Fruit fly (Drosophila melanogaster) whole organism, embryonic: ENCODE data around the gene Ptp36E.

Experiments
- Aef1 ChIP-seq: fragments of 200-800 bp; sonication (Bioruptor generic); IDR thresholded peaks from 3 replicates; pipeline ENCODE4 v1.3.6; 2022; ENCODE audit warnings: missing biosample characterization, missing genetic modification characterization
- Atf3 ChIP-seq: fragments of 200-800 bp; sonication (Bioruptor generic); optimal IDR thresholded peaks from 3 replicates; lab custom pipeline; 2016; ENCODE audit warnings: missing biosample characterization, missing genetic modification characterization
- B-H2 ChIP-seq: fragments of 200-800 bp; sonication (Bioruptor generic); optimal IDR thresholded peaks from 2 replicates; lab custom pipeline; 2018; ENCODE audit warnings: missing biosample characterization, mild to moderate bottlenecking, missing genetic modification characterization
- Bdp1 ChIP-seq: fragments of 200-800 bp; sonication (Bioruptor generic); optimal IDR thresholded peaks from 3 replicates; lab custom pipeline; 2016; ENCODE audit warnings: missing biosample characterization, missing genetic modification characterization
- BtbVII ChIP-seq: fragments of 200-800 bp; sonication (Bioruptor generic); optimal IDR thresholded peaks from 3 replicates; lab custom pipeline; 2017; ENCODE audit warnings: missing biosample characterization, mild to moderate bottlenecking, missing genetic modification characterization
- CG12942 ChIP-seq: fragments of 200-800 bp; sonication (Bioruptor generic); optimal IDR thresholded peaks from 3 replicates; lab custom pipeline; 2016; ENCODE audit warnings: missing biosample characterization, missing genetic modification characterization
- CG14050 ChIP-seq: fragments of 200-800 bp; sonication (Bioruptor generic); IDR thresholded peaks from 3 replicates; pipeline ENCODE4 v1.3.6; 2022; ENCODE audit warnings: missing biosample characterization, missing genetic modification characterization
- CG14667 ChIP-seq: fragments of 200-800 bp; sonication (Bioruptor generic); IDR thresholded peaks from 2 replicates; pipeline ENCODE4 v1.3.6; 2022; ENCODE audit warnings: missing biosample characterization, missing genetic modification characterization
- CG1603 ChIP-seq: fragments of 200-800 bp; sonication (Bioruptor generic); optimal IDR thresholded peaks from 2 replicates; lab custom pipeline; 2019; ENCODE audit warnings: missing biosample characterization, mild to moderate bottlenecking, missing genetic modification characterization, moderate library complexity
- CG17186 ChIP-seq: fragments of 200-800 bp; sonication (Bioruptor generic); optimal IDR thresholded peaks from 3 replicates; lab custom pipeline; 2017; ENCODE audit warnings: missing biosample characterization, missing genetic modification reagents, missing genetic modification characterization
- CG17361 ChIP-seq: fragments of 200-800 bp; sonication (Bioruptor generic); IDR thresholded peaks from 3 replicates; pipeline ENCODE4 v1.3.6; 2022; ENCODE audit warnings: missing biosample characterization, missing genetic modification characterization
- CG30403 ChIP-seq: fragments of 200-800 bp; sonication (Bioruptor generic); optimal IDR thresholded peaks from 3 replicates; lab custom pipeline; 2016; ENCODE audit warnings: missing biosample characterization, missing genetic modification characterization
- CG33213 ChIP-seq: fragments of 200-800 bp; sonication (Bioruptor generic); optimal IDR thresholded peaks from 3 replicates; lab custom pipeline; 2016; ENCODE audit warnings: missing biosample characterization, missing genetic modification characterization
- CG34422 ChIP-seq: fragments of 200-800 bp; sonication (Bioruptor generic); IDR thresholded peaks from 3 replicates; pipeline ENCODE4 v1.3.6; 2022; ENCODE audit warnings: missing biosample characterization, missing genetic modification characterization
- CG3995 ChIP-seq: fragments of 200-800 bp; sonication (Bioruptor generic); optimal IDR thresholded peaks from 3 replicates; lab custom pipeline; 2016; ENCODE audit warnings: missing biosample characterization, missing genetic modification characterization
- CG4328 ChIP-seq: fragments of 200-800 bp; sonication (Bioruptor generic); optimal IDR thresholded peaks from 3 replicates; lab custom pipeline; 2017; ENCODE audit warnings: missing biosample characterization, missing genetic modification reagents, missing genetic modification characterization
- CG4360 ChIP-seq: fragments of 200-800 bp; sonication (Bioruptor generic); IDR thresholded peaks from 2 replicates; pipeline ENCODE4 v1.3.6; 2022; ENCODE audit warnings: missing biosample characterization, missing genetic modification characterization
- CG4404 ChIP-seq: fragments of 200-800 bp; sonication (Bioruptor generic); IDR thresholded peaks from 2 replicates; pipeline ENCODE4 v1.3.6; 2022; ENCODE audit warnings: missing biosample characterization, missing genetic modification characterization
- CG5180 ChIP-seq: fragments of 200-800 bp; sonication (Bioruptor generic); optimal IDR thresholded peaks from 3 replicates; lab custom pipeline; 2017; ENCODE audit warnings: missing biosample characterization, missing genetic modification characterization, mild to moderate bottlenecking, moderate library complexity, missing genetic modification reagents
- CG6175 ChIP-seq: fragments of 200-800 bp; sonication (Bioruptor generic); IDR thresholded peaks from 3 replicates; pipeline ENCODE4 v1.3.6; 2022; ENCODE audit warnings: missing biosample characterization, missing genetic modification characterization
- CG7372 ChIP-seq: fragments of 200-800 bp; sonication (Bioruptor generic); IDR thresholded peaks from 2 replicates; pipeline ENCODE4 v1.3.6; 2022; ENCODE audit warnings: missing biosample characterization, missing genetic modification characterization
- CG9727 ChIP-seq: fragments of 200-800 bp; sonication (Bioruptor generic); optimal IDR thresholded peaks from 3 replicates; lab custom pipeline; 2017; ENCODE audit warnings: missing biosample characterization, mild to moderate bottlenecking, missing genetic modification characterization
- CG9932 ChIP-seq: fragments of 200-800 bp; sonication (Bioruptor generic); IDR thresholded peaks from 2 replicates; pipeline ENCODE4 v1.3.6; 2022; ENCODE audit warnings: missing biosample characterization, missing genetic modification characterization
- CrebB ChIP-seq: fragments of 200-800 bp; sonication (Bioruptor generic); optimal IDR thresholded peaks from 3 replicates; lab custom pipeline; 2018; ENCODE audit warnings: missing biosample characterization, mild to moderate bottlenecking, missing genetic modification characterization
- Dll ChIP-seq: fragments of 200-800 bp; sonication (Bioruptor generic); IDR thresholded peaks from 4 replicates; pipeline ENCODE4 v1.3.6; 2022; ENCODE audit warnings: missing biosample characterization, missing genetic modification characterization; ENCODE audit not compliant: partially characterized antibody
- Dp ChIP-seq: fragments of 200-800 bp; sonication (Bioruptor generic); optimal IDR thresholded peaks from 2 replicates; lab custom pipeline; 2018; ENCODE audit warnings: missing biosample characterization, mild to moderate bottlenecking, missing genetic modification characterization, moderate library complexity
- E2f1 ChIP-seq: fragments of 200-800 bp; sonication (Bioruptor generic); IDR thresholded peaks from 2 replicates; pipeline ENCODE4 v1.3.6; 2022; ENCODE audit warnings: missing biosample characterization, missing genetic modification characterization
- Hsf ChIP-seq: fragments of 200-800 bp; sonication (Bioruptor generic); optimal IDR thresholded peaks from 3 replicates; lab custom pipeline; 2016; ENCODE audit warnings: missing biosample characterization, missing genetic modification characterization
- MESR4 ChIP-seq: fragments of 200-800 bp; sonication (Bioruptor generic); optimal IDR thresholded peaks from 2 replicates; lab custom pipeline; 2018; ENCODE audit warnings: missing biosample characterization, mild to moderate bottlenecking, missing genetic modification characterization, moderate library complexity
- NK7.1 ChIP-seq: fragments of 200-800 bp; sonication (Bioruptor generic); optimal IDR thresholded peaks from 3 replicates; lab custom pipeline; 2016; ENCODE audit warnings: missing biosample characterization, missing genetic modification characterization
- NfI ChIP-seq: fragments of 200-800 bp; sonication (Bioruptor generic); optimal IDR thresholded peaks from 3 replicates; lab custom pipeline; 2018; ENCODE audit warnings: missing biosample characterization, mild to moderate bottlenecking, missing genetic modification characterization, moderate library complexity
- Oaz ChIP-seq: fragments of 200-800 bp; sonication (Bioruptor generic); IDR thresholded peaks from 2 replicates; pipeline ENCODE4 v1.3.6; 2022; ENCODE audit warnings: missing biosample characterization, missing genetic modification characterization
- Ptx1 ChIP-seq: fragments of 200-800 bp; sonication (Bioruptor generic); IDR thresholded peaks from 2 replicates; pipeline ENCODE4 v1.3.6; 2022; ENCODE audit warnings: missing biosample characterization, missing genetic modification characterization
- TFAM ChIP-seq: fragments of 200-800 bp; sonication (Bioruptor generic); optimal IDR thresholded peaks from 2 replicates; lab custom pipeline; 2017; ENCODE audit warnings: missing biosample characterization, missing genetic modification characterization, inconsistent platforms
- Vsx1 ChIP-seq: fragments of 200-800 bp; sonication (Bioruptor generic); optimal IDR thresholded peaks from 2 replicates; lab custom pipeline; 2017; ENCODE audit warnings: missing biosample characterization, mild to moderate bottlenecking, missing genetic modification characterization, missing genetic modification reagents
- Xbp1 ChIP-seq: fragments of 200-800 bp; sonication (Bioruptor generic); optimal IDR thresholded peaks from 3 replicates; lab custom pipeline; 2016; ENCODE audit warnings: missing biosample characterization, mild to moderate bottlenecking, missing genetic modification characterization
- Xrp1 ChIP-seq: fragments of 200-800 bp; sonication (Bioruptor generic); IDR thresholded peaks from 2 replicates; pipeline ENCODE4 v1.3.6; 2022; ENCODE audit warnings: missing biosample characterization, missing genetic modification characterization
- al ChIP-seq: fragments of 200-800 bp; sonication (Bioruptor generic); IDR thresholded peaks from 2 replicates; pipeline ENCODE4 v1.3.6; 2022; ENCODE audit warnings: missing biosample characterization, missing genetic modification characterization
- fu2 ChIP-seq: fragments of 200-800 bp; sonication (Bioruptor generic); optimal IDR thresholded peaks from 2 replicates; lab custom pipeline; 2016; ENCODE audit warnings: missing biosample characterization, missing genetic modification characterization
- ham ChIP-seq: fragments of 200-800 bp; sonication (Bioruptor generic); IDR thresholded peaks from 2 replicates; pipeline ENCODE4 v1.3.6; 2022; ENCODE audit warnings: missing biosample characterization, missing genetic modification characterization
- hbn ChIP-seq: fragments of 200-800 bp; sonication (Bioruptor generic); IDR thresholded peaks from 2 replicates; pipeline ENCODE4 v1.3.6; 2022; ENCODE audit warnings: missing biosample characterization, missing genetic modification characterization; ENCODE audit not compliant: partially characterized antibody
- ind ChIP-seq: fragments of 200-800 bp; sonication (Bioruptor generic); optimal IDR thresholded peaks from 3 replicates; lab custom pipeline; 2016; ENCODE audit warnings: missing biosample characterization, missing genetic modification characterization
- kay ChIP-seq: fragments of 200-800 bp; sonication (Bioruptor generic); optimal IDR thresholded peaks from 2 replicates; lab custom pipeline; 2016; ENCODE audit warnings: missing biosample characterization, missing genetic modification characterization
- lab ChIP-seq: fragments of 200-800 bp; sonication (Bioruptor generic); optimal IDR thresholded peaks from 3 replicates; lab custom pipeline; 2017; ENCODE audit warnings: missing biosample characterization, missing genetic modification characterization, mild to moderate bottlenecking, moderate library complexity, missing genetic modification reagents
- nerfin-2 ChIP-seq: fragments of 200-800 bp; sonication (Bioruptor generic); IDR thresholded peaks from 2 replicates; pipeline ENCODE4 v1.3.6; 2022; ENCODE audit warnings: missing biosample characterization, missing genetic modification characterization; ENCODE audit not compliant: partially characterized antibody
- onecut ChIP-seq: fragments of 200-800 bp; sonication (Bioruptor generic); IDR thresholded peaks from 2 replicates; pipeline ENCODE4 v1.3.6; 2022; ENCODE audit warnings: missing biosample characterization, missing genetic modification characterization
- tin ChIP-seq: fragments of 200-800 bp; sonication (Bioruptor generic); optimal IDR thresholded peaks from 3 replicates; lab custom pipeline; 2016; ENCODE audit warnings: missing biosample characterization, missing genetic modification characterization
- tll ChIP-seq, 2 experiments: fragments of 200-800 bp in 1 of 2; fragments of >200 bp in 1 of 2; sonication (Bioruptor generic) in 1 of 2; optimal IDR thresholded peaks; 2 replicates each; lab custom pipeline; 2017 to 2019; ENCODE audit warnings: missing biosample characterization in 2 of 2, missing genetic modification characterization in 2 of 2, mild to moderate bottlenecking in 1 of 2, moderate library complexity in 1 of 2
- unpg ChIP-seq: fragments of 200-800 bp; sonication (Bioruptor generic); optimal IDR thresholded peaks from 3 replicates; lab custom pipeline; 2018; ENCODE audit warnings: missing biosample characterization, mild to moderate bottlenecking, missing genetic modification characterization, moderate library complexity
- wor ChIP-seq: fragments of 200-800 bp; sonication (Bioruptor generic); IDR thresholded peaks from 2 replicates; pipeline ENCODE4 v1.3.6; 2022; ENCODE audit warnings: missing biosample characterization, missing genetic modification characterization
- yki ChIP-seq: fragments of >200 bp; optimal IDR thresholded peaks from 3 replicates; lab custom pipeline; 2018
- zen2 ChIP-seq: fragments of 200-800 bp; sonication (Bioruptor generic); IDR thresholded peaks from 3 replicates; pipeline ENCODE4 v1.3.6; 2022; ENCODE audit warnings: missing biosample characterization, missing genetic modification characterization; ENCODE audit not compliant: partially characterized antibody

Ptp36E gene

DNA sequence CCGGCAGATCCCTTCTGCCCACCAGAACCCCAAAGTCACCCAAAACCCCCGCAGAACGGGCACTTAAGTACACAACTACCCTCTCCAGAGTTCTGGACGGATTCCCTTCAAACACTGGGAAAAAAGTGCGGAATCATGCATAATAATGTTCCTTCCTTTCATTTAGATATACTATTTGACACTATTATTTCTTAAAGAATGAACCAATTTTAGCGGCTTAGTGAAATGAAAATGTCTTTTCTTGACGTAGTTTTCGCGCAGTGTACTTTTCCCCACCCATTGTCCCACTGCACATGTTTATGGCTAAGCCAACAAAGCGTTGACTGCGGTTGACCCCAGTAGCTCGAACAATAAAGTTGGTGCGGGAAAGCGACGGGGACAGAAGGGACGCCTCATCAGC, 1.9 kb upstream of the Ptp36E start (continued):
- TF ChIP-seq zen2 (GFP tag; lab: Robert Waterston, UW) (no peak), Xbp1 (GFP tag; lab: Kevin White, UChicago) (peak; percentile 9), wor (GFP tag; lab: Robert Waterston, UW) (no peak), yki (lab: Kevin White, UChicago) (no peak), kay (GFP tag; lab: Kevin White, UChicago) (no peak), CG5180 (GFP tag; lab: Kevin White, UChicago) (no peak), CG4328 (no peak), hbn (no peak), fu2 (GFP tag; lab: Kevin White, UChicago) (no peak), CG9932 (peak; percentile 17; the same call in 1 of the 2 replicates), nerfin-2 (GFP tag; lab: Robert Waterston, UW) (no peak), TFAM (GFP tag; lab: Kevin White, UChicago) (no peak), Ptx1 (peak; percentile 42), Vsx1 (GFP tag; lab: Kevin White, UChicago) (no peak), CG14667 (GFP tag; lab: Robert Waterston, UW) (no peak), CG9727 (GFP tag; lab: Kevin White, UChicago) (no peak), tin (no peak), Atf3 (GFP tag; lab: Kevin White, UChicago) (no peak), tll (GFP tag; optimal IDR thresholded peaks at IDR 0.05; lab: Kevin White, UChicago) (no peak), onecut (GFP tag; lab: Robert Waterston, UW) (no peak), CG4404 (GFP tag; lab: Robert Waterston, UW) (no peak), ham (GFP tag; lab: Robert Waterston, UW) (no peak), CG6175 (GFP tag; lab: Robert Waterston, UW) (no peak), Aef1 (GFP tag; lab: Robert Waterston, UW) (peak; percentile 37; the same call in 1 of the 3 replicates), CG3995 (no peak), NfI (GFP tag; lab: Kevin White, UChicago) (no peak), CG4360 (GFP tag; lab: Robert Waterston, UW) (no peak), CG17186 (no peak), Oaz (GFP tag; lab: Robert Waterston, UW) (no peak), ind (peak; percentile 19), CG14050 (GFP tag; lab: Robert Waterston, UW) (no peak), Hsf (GFP tag; lab: Kevin White, UChicago) (peak; percentile 16), CG17361 (GFP tag; lab: Robert Waterston, UW) (no peak), Xrp1 (GFP tag; lab: Robert Waterston, UW) (peak; percentile 52; the same call in 1 of the 2 replicates), CG30403 (peak; percentile 14), Dll (GFP tag; lab: Robert Waterston, UW) (no peak), CG12942 (GFP tag; lab: Kevin White, UChicago) (no peak), MESR4 (GFP tag; lab: Kevin White, UChicago) (no peak), unpg (GFP tag; lab: Kevin White, UChicago) (no peak), CG1603 (peak; percentile 57), Bdp1 (no peak), E2f1 (GFP tag; lab: Robert Waterston, UW) (0 out of 2 replicates have a peak, but pooled peaks have one; percentile 9), BtbVII (no peak), CrebB (tag; lab: Kevin White, UChicago) (no peak), NK7.1 (no peak), CG7372 (GFP tag; lab: Robert Waterston, UW) (no peak), Dp (GFP tag; lab: Kevin White, UChicago) (no peak), lab (peak; percentile 65), CG33213 (GFP tag; lab: Kevin White, UChicago) (no peak), B-H2 (no peak), al (GFP tag; lab: Robert Waterston, UW) (no peak), CG34422 (GFP tag; lab: Robert Waterston, UW) (0 out of 3 replicates have a peak, but pooled peaks have one; percentile 22)
